Fruit fly (Drosophila melanogaster): ENCODE results near the gene sofe.

Gene sofe

dm6 chrX:10822678-10823440, 34.4 kb downstream of the sofe start (continued):
- TF ChIP-seq CG8478 (optimal IDR thresholded peaks at IDR 0.05) (no peak), CG43689 (GFP tag; IDR thresholded peaks at IDR 0.05) (no peak), ttk (GFP tag; IDR thresholded peaks at IDR 0.05) (no peak), CTCF (GFP tag; optimal IDR thresholded peaks at IDR 0.05) (no peak), dan (GFP tag; IDR thresholded peaks at IDR 0.05) (no peak; the same call in 1 of the 2 replicates), Dbx (GFP tag; IDR thresholded peaks at IDR 0.05) (no peak), CG30431 (GFP tag; optimal IDR thresholded peaks at IDR 0.05) (peak; percentile 57), p53 (GFP tag; optimal IDR thresholded peaks at IDR 0.05) (no peak), peb (GFP tag; IDR thresholded peaks at IDR 0.05) (0 out of 2 replicates have a peak, but pooled peaks have one; percentile 13), Adf1 (GFP tag; IDR thresholded peaks at IDR 0.05) (peak; percentile 89), CG33557 (GFP tag; optimal IDR thresholded peaks at IDR 0.05) (peak; percentile 87), Kr (GFP tag; optimal IDR thresholded peaks at IDR 0.05) (no peak), Aef1 (GFP tag; IDR thresholded peaks at IDR 0.05) (no peak), hkb (optimal IDR thresholded peaks at IDR 0.05) (no peak), hkb (GFP tag; IDR thresholded peaks at IDR 0.05) (peak; percentile 62), Elba2 (GFP tag; optimal IDR thresholded peaks at IDR 0.05) (no peak), ERR (GFP tag; optimal IDR thresholded peaks at IDR 0.05) (no peak), CG14441 (GFP tag; IDR thresholded peaks at IDR 0.05) (no peak), dmrt11E (tag; optimal IDR thresholded peaks at IDR 0.05) (peak; percentile 95), CHES-1-like (GFP tag; optimal IDR thresholded peaks at IDR 0.05) (no peak), CG1602 (GFP tag; optimal IDR thresholded peaks at IDR 0.05) (peak; percentile 51), lab (GFP tag; optimal IDR thresholded peaks at IDR 0.05) (peak; percentile 71), Fer1 (GFP tag; optimal IDR thresholded peaks at IDR 0.05) (peak; percentile 78), croc (GFP tag; conservative IDR thresholded peaks at IDR 0.05) (peak; percentile 68), tup (GFP tag; optimal IDR thresholded peaks at IDR 0.05) (no peak), shn (GFP tag; optimal IDR thresholded peaks at IDR 0.05) (peak; percentile 44), CG10462 (GFP tag; optimal IDR thresholded peaks at IDR 0.05) (peak; percentile 12), sens-2 (GFP tag; IDR thresholded peaks at IDR 0.05) (no peak), run (tag; optimal IDR thresholded peaks at IDR 0.05) (peak; percentile 26), Dip2 (GFP tag; IDR thresholded peaks at IDR 0.05) (no peak), sd (tag; optimal IDR thresholded peaks at IDR 0.05) (peak; percentile 18), cad (GFP tag; optimal IDR thresholded peaks at IDR 0.05) (no peak), CG4360 (GFP tag; IDR thresholded peaks at IDR 0.05) (0 out of 2 replicates have a peak, but pooled peaks have one; percentile 5), pfk (GFP tag; optimal IDR thresholded peaks at IDR 0.05) (no peak), al (GFP tag; IDR thresholded peaks at IDR 0.05) (no peak), h (optimal IDR thresholded peaks at IDR 0.05) (no peak), gsb (GFP tag; IDR thresholded peaks at IDR 0.05) (no peak), CG6854 (GFP tag; optimal IDR thresholded peaks at IDR 0.05) (peak; percentile 61), CG12071 (GFP tag; optimal IDR thresholded peaks at IDR 0.05) (peak; percentile 34), Med (GFP tag) (peak; percentile 77), Neu2 (GFP tag; optimal IDR thresholded peaks at IDR 0.05; ENCODE audit: borderline replicate concordance) (no peak), CG3065 (GFP tag; optimal IDR thresholded peaks at IDR 0.05) (peak; percentile 24), abd-A (tag; optimal IDR thresholded peaks at IDR 0.05) (no peak), HmgZ (tag; optimal IDR thresholded peaks at IDR 0.05) (peak; percentile 57), ewg (GFP tag; optimal IDR thresholded peaks at IDR 0.05) (peak; percentile 48), sr (GFP tag; IDR thresholded peaks at IDR 0.05) (no peak), CG3407 (GFP tag; optimal IDR thresholded peaks at IDR 0.05) (peak; percentile 44), Awh (GFP tag; IDR thresholded peaks at IDR 0.05) (no peak), mirr (GFP tag; optimal IDR thresholded peaks at IDR 0.05) (no peak), fd102C (GFP tag; optimal IDR thresholded peaks at IDR 0.05) (peak; percentile 85), phol (tag; optimal IDR thresholded peaks at IDR 0.05) (peak; percentile 89), CG9215 (GFP tag; IDR thresholded peaks at IDR 0.05) (peak; percentile 34; the same call in 1 of the 2 replicates)
